Worm (Caenorhabditis elegans): Measurements from ENCODE around the gene ceh-83.

The ceh-83 gene

DNA sequence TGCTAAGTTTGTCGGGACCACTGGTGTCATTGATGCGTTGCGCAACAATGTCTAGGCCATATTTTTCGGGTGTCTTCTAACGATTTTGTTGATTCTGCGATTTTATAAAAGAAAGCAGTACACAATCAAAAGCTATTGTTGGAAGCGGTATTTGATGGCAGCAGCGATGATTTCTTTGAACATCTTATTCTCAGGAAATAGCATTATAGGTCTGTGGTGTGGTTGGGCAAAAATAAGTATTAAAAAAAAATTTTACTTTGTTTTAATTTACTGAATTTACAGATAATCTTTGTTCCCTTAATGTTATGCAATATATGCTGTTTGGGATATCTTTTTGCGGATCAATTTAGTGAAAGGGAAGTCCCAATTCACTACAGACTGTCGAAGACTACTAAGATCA, 20.7 kb upstream of the ceh-83 start, which contains the start of gene F36H5.10:
Gene F36H5.10, plus strand, starts transcription at position 301 of the 400 bp plus-strand sequence.
- TF ChIP-seq ref-1 (GFP tag; conservative IDR thresholded peaks at IDR 0.05) (no peak), T22C8.4 (GFP tag; IDR thresholded peaks at IDR 0.05) (no peak), med-1 (GFP tag; optimal IDR thresholded peaks at IDR 0.05; ENCODE audit: insufficient read depth) (no peak), cog-1 (tag; optimal IDR thresholded peaks at IDR 0.05) (no peak), klf-2 (GFP tag; conservative IDR thresholded peaks at IDR 0.05) (no peak), tab-1 (GFP tag; IDR thresholded peaks at IDR 0.05) (no peak), flt-1 (GFP tag; IDR thresholded peaks at IDR 0.05) (no peak), ztf-23 (GFP tag; IDR thresholded peaks at IDR 0.05) (no peak), ztf-29 (GFP tag; IDR thresholded peaks at IDR 0.05) (no peak)

DNA sequence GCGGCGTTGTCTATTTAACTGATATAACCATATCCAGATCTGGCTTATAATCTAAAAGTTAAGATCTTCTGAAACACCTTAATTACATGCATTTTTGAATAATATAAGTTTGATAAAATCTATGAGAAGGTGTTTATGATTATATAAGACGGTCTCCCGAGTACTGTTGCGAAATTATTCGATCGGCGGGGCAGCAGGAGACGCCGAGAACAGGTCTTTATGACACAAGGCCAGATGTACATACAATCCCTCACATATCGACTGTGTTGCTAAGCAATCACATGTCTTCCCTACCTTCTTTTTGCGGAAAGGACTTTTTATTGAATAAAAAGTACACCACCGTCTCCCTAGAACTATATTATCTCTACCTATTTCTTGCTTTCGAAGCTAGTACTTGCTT, 20.2 kb upstream of the ceh-83 start, which contains the start of gene fbxb-53:
Gene fbxb-53, plus strand, starts transcription at position 301 of the 400 bp plus-strand sequence.
- TF ChIP-seq cog-1 (tag; optimal IDR thresholded peaks at IDR 0.05), result no peak
- TF ChIP-seq tab-1 (GFP tag; IDR thresholded peaks at IDR 0.05), result no peak
- no peak for TF ChIP-seq med-1 (GFP tag; optimal IDR thresholded peaks at IDR 0.05; ENCODE audit: insufficient read depth)
- TF ChIP-seq T22C8.4 (GFP tag; IDR thresholded peaks at IDR 0.05), result no peak
- no peak for TF ChIP-seq klf-2 (GFP tag; conservative IDR thresholded peaks at IDR 0.05)
- no peak for TF ChIP-seq ref-1 (GFP tag; conservative IDR thresholded peaks at IDR 0.05)
- no peak for TF ChIP-seq ztf-23 (GFP tag; IDR thresholded peaks at IDR 0.05)
- TF ChIP-seq flt-1 (GFP tag; IDR thresholded peaks at IDR 0.05), result no peak
- no peak for TF ChIP-seq ztf-29 (GFP tag; IDR thresholded peaks at IDR 0.05)

DNA sequence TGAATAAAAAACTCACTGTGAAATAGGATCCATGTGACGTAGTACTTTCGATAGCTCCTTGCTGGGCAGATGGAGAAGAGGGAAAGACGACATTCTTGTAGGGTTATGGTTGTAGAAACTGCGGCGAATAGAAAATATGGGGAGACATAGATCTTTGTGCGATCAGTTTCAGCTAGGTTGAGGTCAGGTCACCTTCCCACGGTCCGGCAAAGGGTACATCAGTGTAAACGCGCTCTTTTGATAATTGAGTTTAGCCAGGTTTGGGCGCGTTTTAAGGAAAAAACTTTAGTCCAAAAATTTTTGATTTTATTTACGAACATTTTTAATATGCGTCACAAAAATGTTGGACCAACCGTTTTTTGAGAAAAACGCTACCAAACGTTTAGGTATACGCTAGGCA, 19.7 kb upstream of the ceh-83 start, which contains the start of gene F36H5.17:
Gene F36H5.17, minus strand, starts transcription at position 101 of the 400 bp plus-strand sequence.
- TF ChIP-seq klf-2 (GFP tag; conservative IDR thresholded peaks at IDR 0.05) (no peak), T22C8.4 (GFP tag; IDR thresholded peaks at IDR 0.05) (no peak), ztf-29 (GFP tag; IDR thresholded peaks at IDR 0.05) (no peak), flt-1 (GFP tag; IDR thresholded peaks at IDR 0.05) (no peak), cog-1 (tag; optimal IDR thresholded peaks at IDR 0.05) (no peak), tab-1 (GFP tag; IDR thresholded peaks at IDR 0.05) (no peak), med-1 (GFP tag; optimal IDR thresholded peaks at IDR 0.05; ENCODE audit: insufficient read depth) (no peak), ztf-23 (GFP tag; IDR thresholded peaks at IDR 0.05) (no peak), ref-1 (GFP tag; conservative IDR thresholded peaks at IDR 0.05) (no peak)

DNA sequence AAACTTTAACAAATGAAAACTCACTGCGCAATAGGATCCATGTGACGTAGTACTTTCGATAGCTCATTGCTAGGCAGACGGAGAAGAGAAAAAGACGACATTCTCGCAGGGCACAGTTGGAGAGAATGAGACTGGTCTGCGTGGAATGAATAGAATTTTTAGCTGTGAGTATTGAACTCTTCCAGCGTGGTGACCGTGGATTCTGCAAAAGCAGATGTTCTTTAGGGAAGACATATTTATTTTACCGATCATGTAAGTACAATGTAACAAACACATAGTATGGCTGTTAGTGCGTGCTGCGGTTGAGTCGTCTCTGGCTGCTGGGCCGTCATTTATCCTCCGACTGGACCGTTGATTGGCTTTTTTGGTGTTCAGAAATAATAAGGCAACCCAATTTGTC, 16.7 kb upstream of the ceh-83 start, which contains the start of gene F36H5.9:
Gene F36H5.9, minus strand, starts transcription at position 101 of the 400 bp plus-strand sequence.
- TF ChIP-seq T22C8.4 (GFP tag; IDR thresholded peaks at IDR 0.05) (no peak), ref-1 (GFP tag; conservative IDR thresholded peaks at IDR 0.05) (no peak), ztf-29 (GFP tag; IDR thresholded peaks at IDR 0.05) (no peak), flt-1 (GFP tag; IDR thresholded peaks at IDR 0.05) (no peak), med-1 (GFP tag; optimal IDR thresholded peaks at IDR 0.05; ENCODE audit: insufficient read depth) (no peak), klf-2 (GFP tag; conservative IDR thresholded peaks at IDR 0.05) (no peak), tab-1 (GFP tag; IDR thresholded peaks at IDR 0.05) (no peak), ztf-23 (GFP tag; IDR thresholded peaks at IDR 0.05) (no peak), cog-1 (tag; optimal IDR thresholded peaks at IDR 0.05) (no peak)

DNA sequence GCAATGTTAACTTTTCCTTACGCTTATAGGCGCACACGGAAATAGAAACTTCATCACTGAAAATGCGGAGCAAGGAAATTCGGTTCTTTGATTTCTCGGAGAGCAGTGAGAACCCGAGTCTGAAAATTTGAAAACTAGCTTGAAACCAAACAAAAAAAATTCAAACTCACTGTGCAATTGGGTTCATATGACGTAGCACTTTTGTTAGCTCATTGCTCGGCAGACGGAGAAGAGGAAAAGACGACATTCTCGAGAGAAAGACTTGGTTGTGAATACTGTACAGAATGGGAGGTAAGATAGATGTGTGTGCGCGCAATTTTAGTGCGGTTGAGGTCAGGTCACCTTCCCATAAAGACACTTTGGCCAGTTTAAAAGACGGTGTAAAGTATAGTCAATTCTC, 14.1 kb upstream of the ceh-83 start, which contains the start of the genes F36H5.13 and F36H5.8:
Gene F36H5.13, minus strand, starts transcription at position 101 of the 400 bp plus-strand sequence.
Gene F36H5.8, minus strand, starts transcription at position 274 of the 400 bp plus-strand sequence.
- TF ChIP-seq T22C8.4 (GFP tag; IDR thresholded peaks at IDR 0.05), result no peak

DNA sequence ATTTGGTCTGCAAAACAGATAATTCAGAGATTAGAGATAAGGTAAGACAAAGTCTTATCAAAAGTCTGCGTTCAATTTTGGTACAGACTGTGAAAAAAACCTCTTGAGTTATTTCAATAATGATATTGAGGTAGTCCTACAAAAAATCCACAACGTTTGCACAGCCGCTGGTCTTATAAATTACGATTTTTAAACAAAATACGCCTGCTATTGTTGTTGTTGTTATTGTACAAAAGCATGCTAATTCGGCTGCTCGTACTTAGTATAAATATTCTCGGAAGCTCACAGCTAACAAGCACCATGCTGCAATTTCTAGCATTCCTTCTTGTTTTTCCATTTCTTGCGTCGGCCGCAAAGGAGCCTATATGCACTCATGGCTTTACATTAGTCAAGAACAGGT, 7.8 kb upstream of the ceh-83 start, which contains the start of gene clec-19:
Gene clec-19, plus strand, starts transcription at position 301 of the 400 bp plus-strand sequence.
- TF ChIP-seq cog-1 (tag; optimal IDR thresholded peaks at IDR 0.05), result no peak
- TF ChIP-seq ztf-29 (GFP tag; IDR thresholded peaks at IDR 0.05), result no peak
- no peak for TF ChIP-seq med-1 (GFP tag; optimal IDR thresholded peaks at IDR 0.05; ENCODE audit: insufficient read depth)
- no peak for TF ChIP-seq klf-2 (GFP tag; conservative IDR thresholded peaks at IDR 0.05)
- TF ChIP-seq ref-1 (GFP tag; conservative IDR thresholded peaks at IDR 0.05), result no peak
- TF ChIP-seq ztf-23 (GFP tag; IDR thresholded peaks at IDR 0.05), result no peak
- no peak for TF ChIP-seq T22C8.4 (GFP tag; IDR thresholded peaks at IDR 0.05)
- no peak for TF ChIP-seq tab-1 (GFP tag; IDR thresholded peaks at IDR 0.05)
- TF ChIP-seq flt-1 (GFP tag; IDR thresholded peaks at IDR 0.05), result no peak

DNA sequence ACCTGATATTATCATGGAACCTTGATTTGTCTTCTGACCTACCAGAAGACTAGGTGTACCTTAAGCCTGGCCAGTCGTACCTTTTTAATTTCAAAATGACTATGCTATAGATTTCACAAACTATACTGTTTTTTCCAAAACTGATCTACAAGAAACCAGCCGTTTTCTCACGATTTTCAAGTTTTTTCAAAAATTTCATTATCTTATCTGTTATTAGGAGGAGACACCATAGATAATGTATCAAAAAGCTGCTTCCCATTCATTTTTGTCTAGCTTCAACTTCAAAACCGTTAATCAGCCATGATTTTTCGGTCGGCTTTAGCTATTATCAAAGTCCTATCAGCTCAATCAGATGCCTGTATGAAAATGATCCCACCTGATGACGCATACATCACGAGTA, 6.2 kb upstream of the ceh-83 start, which contains the start of gene F36H5.12:
Gene F36H5.12, plus strand, starts transcription at position 301 of the 400 bp plus-strand sequence.
- TF ChIP-seq tab-1 (GFP tag; IDR thresholded peaks at IDR 0.05) (no peak), ztf-29 (GFP tag; IDR thresholded peaks at IDR 0.05) (no peak), cog-1 (tag; optimal IDR thresholded peaks at IDR 0.05) (no peak), ref-1 (GFP tag; conservative IDR thresholded peaks at IDR 0.05) (no peak), ztf-23 (GFP tag; IDR thresholded peaks at IDR 0.05) (no peak), flt-1 (GFP tag; IDR thresholded peaks at IDR 0.05) (no peak), T22C8.4 (GFP tag; IDR thresholded peaks at IDR 0.05) (no peak), klf-2 (GFP tag; conservative IDR thresholded peaks at IDR 0.05) (no peak)

DNA sequence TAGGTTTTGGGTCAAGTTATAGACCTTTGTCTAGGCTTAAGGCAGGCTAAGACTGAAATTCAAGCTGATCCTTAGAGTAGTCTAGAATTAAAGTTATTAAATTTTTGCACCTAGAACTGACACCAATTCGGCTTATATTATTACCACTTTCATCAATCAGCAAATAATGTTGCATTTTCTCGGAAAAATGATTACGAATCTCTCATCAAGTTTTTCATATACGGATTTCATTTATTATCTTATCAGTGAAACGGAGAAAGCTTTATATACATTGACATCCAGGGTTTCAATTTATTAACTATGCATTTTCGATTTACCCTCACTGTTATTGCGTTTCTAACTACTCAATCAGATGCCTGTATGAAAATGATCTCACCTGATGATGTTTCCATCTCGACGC, 4.9 kb upstream of the ceh-83 start, which contains the start of gene K07G6.1:
Gene K07G6.1, plus strand, starts transcription at position 301 of the 400 bp plus-strand sequence.
- no peak for TF ChIP-seq ztf-23 (GFP tag; IDR thresholded peaks at IDR 0.05)
- no peak for TF ChIP-seq med-1 (GFP tag; optimal IDR thresholded peaks at IDR 0.05; ENCODE audit: insufficient read depth)
- TF ChIP-seq klf-2 (GFP tag; conservative IDR thresholded peaks at IDR 0.05), result no peak
- TF ChIP-seq ref-1 (GFP tag; conservative IDR thresholded peaks at IDR 0.05), result no peak

DNA sequence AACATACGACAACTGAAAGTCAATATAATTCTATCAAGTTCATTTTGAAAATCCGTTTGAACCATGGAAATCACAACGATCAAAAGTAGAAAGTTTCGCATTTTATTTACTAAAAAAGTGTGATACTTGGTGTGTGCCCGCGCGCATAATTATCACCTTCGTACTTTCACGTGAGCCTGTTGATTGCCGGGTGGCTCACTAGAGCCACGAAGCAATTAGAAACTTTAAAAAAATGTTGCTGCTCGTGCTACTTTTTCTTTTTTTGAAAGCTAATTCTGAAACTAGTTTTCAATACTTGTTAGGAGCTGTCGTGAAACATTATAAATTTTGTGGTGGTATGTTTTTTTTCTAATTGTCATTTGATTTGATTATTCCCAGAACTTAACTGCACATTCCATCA, 2.5 kb upstream of the ceh-83 start, which contains the start of the genes irld-9 and irld-33:
Gene irld-9, minus strand, starts transcription at position 101 of the 400 bp plus-strand sequence.
Gene irld-33, plus strand, starts transcription at position 209 of the 400 bp plus-strand sequence.
- TF ChIP-seq T22C8.4 (GFP tag; IDR thresholded peaks at IDR 0.05), result no peak
- no peak for TF ChIP-seq flt-1 (GFP tag; IDR thresholded peaks at IDR 0.05)
- TF ChIP-seq tab-1 (GFP tag; IDR thresholded peaks at IDR 0.05), result no peak
- no peak for TF ChIP-seq cog-1 (tag; optimal IDR thresholded peaks at IDR 0.05)
- no peak for TF ChIP-seq ztf-29 (GFP tag; IDR thresholded peaks at IDR 0.05)
- TF ChIP-seq med-1 (GFP tag; optimal IDR thresholded peaks at IDR 0.05; ENCODE audit: insufficient read depth), result no peak
- no peak for TF ChIP-seq ztf-23 (GFP tag; IDR thresholded peaks at IDR 0.05)
- no peak for TF ChIP-seq ref-1 (GFP tag; conservative IDR thresholded peaks at IDR 0.05)
- no peak for TF ChIP-seq klf-2 (GFP tag; conservative IDR thresholded peaks at IDR 0.05)

DNA sequence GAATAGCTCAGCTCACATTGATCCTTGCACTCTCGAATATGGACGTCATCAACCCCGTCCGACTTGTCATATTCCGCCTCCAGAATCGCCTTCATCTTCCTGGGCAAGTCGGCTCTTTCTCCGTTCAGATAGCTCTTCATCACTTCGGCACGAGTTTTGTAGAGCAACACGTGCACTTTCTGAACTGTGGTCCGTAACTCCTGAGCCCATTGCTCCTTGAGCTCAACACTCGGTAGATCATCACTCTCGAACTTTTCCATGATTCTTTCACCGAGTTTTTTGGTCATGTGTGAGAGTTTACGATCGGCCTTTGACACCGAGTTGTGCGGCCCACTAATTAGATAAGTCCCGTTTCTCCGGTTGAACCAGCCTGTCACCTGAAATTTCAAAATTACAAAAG, 1.2 kb downstream of the ceh-83 start:
- no peak for TF ChIP-seq flt-1 (GFP tag; IDR thresholded peaks at IDR 0.05)
- TF ChIP-seq T22C8.4 (GFP tag; IDR thresholded peaks at IDR 0.05), result no peak
- no peak for TF ChIP-seq ztf-29 (GFP tag; IDR thresholded peaks at IDR 0.05)
- TF ChIP-seq tab-1 (GFP tag; IDR thresholded peaks at IDR 0.05), result no peak
- no peak for TF ChIP-seq ref-1 (GFP tag; conservative IDR thresholded peaks at IDR 0.05)
- TF ChIP-seq med-1 (GFP tag; optimal IDR thresholded peaks at IDR 0.05; ENCODE audit: insufficient read depth), result no peak
- no peak for TF ChIP-seq klf-2 (GFP tag; conservative IDR thresholded peaks at IDR 0.05)
- no peak for TF ChIP-seq cog-1 (tag; optimal IDR thresholded peaks at IDR 0.05)
- no peak for TF ChIP-seq ztf-23 (GFP tag; IDR thresholded peaks at IDR 0.05)
